Worm (Caenorhabditis elegans): ENCODE results near the gene cgh-1.

cgh-1 gene

ce11 chrIII:7499421-7499902 is 1.8 kb upstream of the cgh-1 start, which contains the start of the genes C07H6.9 and sap-140 (continued):
- TF ChIP-seq tbx-9 (tag; optimal IDR thresholded peaks at IDR 0.05; ENCODE audit: borderline replicate concordance) (no peak), Y79H2A.3 (GFP tag; conservative IDR thresholded peaks at IDR 0.05) (no peak), bed-2 (GFP tag; IDR thresholded peaks at IDR 0.05) (no peak), snpc-4 (GFP tag; optimal IDR thresholded peaks at IDR 0.05) (no peak), snpc-4 (tag; optimal IDR thresholded peaks at IDR 0.05) (peak in 2 of 4 experiments; percentile 30 to 67), egrh-3 (GFP tag; IDR thresholded peaks at IDR 0.05) (no peak), tbp1 (GFP tag; optimal IDR thresholded peaks at IDR 0.05) (peak; percentile 53), nfyb-1 (GFP tag; IDR thresholded peaks at IDR 0.05) (peak; percentile 57; the same call in 1 of the 2 replicates), ztf-28 (GFP tag; IDR thresholded peaks at IDR 0.05) (no peak), lin-54 (GFP tag; optimal IDR thresholded peaks at IDR 0.05) (peak; percentile 90), bed-1 (GFP tag; IDR thresholded peaks at IDR 0.05) (no peak), madf-8 (GFP tag; conservative IDR thresholded peaks at IDR 0.05) (no peak), dox-1 (GFP tag; IDR thresholded peaks at IDR 0.05) (peak; percentile 83), mxl-1 (tag; optimal IDR thresholded peaks at IDR 0.05) (no peak), nhr-27 (tag; optimal IDR thresholded peaks at IDR 0.05) (no peak), B0336.3 (GFP tag; IDR thresholded peaks at IDR 0.05) (peak; percentile 38; the same call in 1 of the 2 replicates), rcor-1 (GFP tag; IDR thresholded peaks at IDR 0.05) (0 out of 2 replicates have a peak, but pooled peaks have one; percentile 20), B0035.1 (tag; optimal IDR thresholded peaks at IDR 0.05) (no peak), Y67H2A.10 (GFP tag; conservative IDR thresholded peaks at IDR 0.05) (no peak), chd-7 (tag; optimal IDR thresholded peaks at IDR 0.05) (no peak), pbrm-1 (GFP tag; IDR thresholded peaks at IDR 0.05) (peak; percentile 64; the same call in 1 of the 2 replicates), ztf-3 (GFP tag; optimal IDR thresholded peaks at IDR 0.05) (no peak), nfya-2 (GFP tag; IDR thresholded peaks at IDR 0.05) (no peak), fkh-3 (tag; optimal IDR thresholded peaks at IDR 0.05) (no peak), hmg-1.2 (GFP tag; IDR thresholded peaks at IDR 0.05) (peak; percentile 48), lag-1 (GFP tag; IDR thresholded peaks at IDR 0.05) (no peak), F57C9.4 (tag; optimal IDR thresholded peaks at IDR 0.05) (no peak), pha-4 (tag; optimal IDR thresholded peaks at IDR 0.05) (no peak), efl-1 (GFP tag; optimal IDR thresholded peaks at IDR 0.05) (peak; percentile 84), lir-1 (GFP tag; conservative IDR thresholded peaks at IDR 0.05) (no peak), Y56A3A.18 (GFP tag; IDR thresholded peaks at IDR 0.05) (no peak), F55B11.4 (tag; optimal IDR thresholded peaks at IDR 0.05; ENCODE audit: borderline replicate concordance, insufficient read depth) (no peak), sptf-2 (GFP tag; optimal IDR thresholded peaks at IDR 0.05) (no peak)

- TF ChIP-seq nfyb-1 (GFP tag; IDR thresholded peaks at IDR 0.05) (no peak), nhr-27 (tag; optimal IDR thresholded peaks at IDR 0.05) (no peak), zim-3 (tag; optimal IDR thresholded peaks at IDR 0.05) (no peak), lin-40 (tag; optimal IDR thresholded peaks at IDR 0.05) (peak; percentile 74), K11D2.4 (GFP tag; IDR thresholded peaks at IDR 0.05) (peak; percentile 77), die-1 (tag; optimal IDR thresholded peaks at IDR 0.05) (peak; percentile 30), snpc-4 (GFP tag; optimal IDR thresholded peaks at IDR 0.05) (peak; percentile 14), snpc-4 (tag; optimal IDR thresholded peaks at IDR 0.05) (peak; percentile 45 to 73 (median 62)), snpc-1.3 (tag; optimal IDR thresholded peaks at IDR 0.05; ENCODE audit: insufficient read depth) (peak; percentile 39), ccch-3 (GFP tag; optimal IDR thresholded peaks at IDR 0.05) (no peak), B0336.3 (GFP tag; IDR thresholded peaks at IDR 0.05) (peak; percentile 61; the same call in 1 of the 2 replicates), gei-17 (GFP tag; optimal IDR thresholded peaks at IDR 0.05) (no peak), rec-8 (tag; optimal IDR thresholded peaks at IDR 0.05) (no peak), ztf-28 (GFP tag; IDR thresholded peaks at IDR 0.05) (no peak), dpff-1 (tag; optimal IDR thresholded peaks at IDR 0.05) (no peak), bed-2 (GFP tag; IDR thresholded peaks at IDR 0.05) (no peak), hmg-20 (GFP tag; IDR thresholded peaks at IDR 0.05) (no peak), ztf-26 (tag; optimal IDR thresholded peaks at IDR 0.05) (peak; percentile 52), egrh-3 (GFP tag; IDR thresholded peaks at IDR 0.05) (no peak), atf-7 (tag; optimal IDR thresholded peaks at IDR 0.05) (peak; percentile 51), unc-130 (GFP tag; optimal IDR thresholded peaks at IDR 0.05) (peak; percentile 30), nhr-80 (tag; optimal IDR thresholded peaks at IDR 0.05) (peak; percentile 99), B0019.2 (GFP tag; conservative IDR thresholded peaks at IDR 0.05) (no peak)
Observed at ce11 chrIII:7498346-7498745, 714 bp upstream of the cgh-1 start.
